Worm (Caenorhabditis elegans) whole organism, L1 larva: Measurements from ENCODE around the gene F19B6.10.

Experiments
- C34B4.2 ChIP-seq: sonication (generic microtip); optimal IDR thresholded peaks from 2 replicates; lab custom pipeline; 2017; ENCODE audit warnings: mild to moderate bottlenecking, missing genetic modification characterization, missing compliant biosample characterization
- Y116A8C.19 ChIP-seq: sonication (generic microtip); optimal IDR thresholded peaks from 2 replicates; lab custom pipeline; 2016; ENCODE audit warnings: missing compliant biosample characterization, missing genetic modification characterization, borderline replicate concordance
- aha-1 ChIP-seq: fragments of 150-350 bp; optimal IDR thresholded peaks from 2 replicates; lab custom pipeline; 2014; ENCODE audit warnings: missing biosample characterization, missing genetic modification characterization
- alr-1 ChIP-seq: fragments of 200-800 bp; sonication (Bioruptor generic); optimal IDR thresholded peaks from 2 replicates; lab custom pipeline; 2018; ENCODE audit warnings: borderline replicate concordance, mild to moderate bottlenecking, missing genetic modification characterization, missing compliant biosample characterization
- aly-2 ChIP-seq: fragments of 150-350 bp; optimal IDR thresholded peaks from 2 replicates; lab custom pipeline; 2014; ENCODE audit warnings: missing biosample characterization, missing genetic modification characterization
- ama-1 ChIP-seq: fragments of 150-350 bp; optimal IDR thresholded peaks from 2 replicates; lab custom pipeline; 2014
- ceh-63 ChIP-seq: fragments of 200-800 bp; sonication (Bioruptor generic); optimal IDR thresholded peaks from 2 replicates; lab custom pipeline; 2018; ENCODE audit warnings: mild to moderate bottlenecking, missing genetic modification characterization, missing compliant biosample characterization
- ceh-82 ChIP-seq, 3 experiments: fragments of 150-350 bp in 1 of 3; sonication (generic microtip) in 2 of 3; optimal IDR thresholded peaks; 2 replicates each; lab custom pipeline; 2014 to 2017; ENCODE audit warnings: missing biosample characterization in 3 of 3, missing genetic modification characterization in 3 of 3
- ceh-88 ChIP-seq: fragments of 200-800 bp; sonication (Bioruptor generic); IDR thresholded peaks from 2 replicates; pipeline ENCODE4 v1.3.6; 2022; ENCODE audit warnings: missing genetic modification characterization, missing compliant biosample characterization
- dsc-1 ChIP-seq: sonication (generic microtip); optimal IDR thresholded peaks from 2 replicates; lab custom pipeline; 2016; ENCODE audit warnings: mild to moderate bottlenecking, missing genetic modification characterization, missing compliant biosample characterization
- elt-2 ChIP-seq: sonication (generic microtip); optimal IDR thresholded peaks from 2 replicates; lab custom pipeline; 2016; ENCODE audit warnings: missing genetic modification characterization, mild to moderate bottlenecking, inconsistent platforms, missing compliant biosample characterization, missing genetic modification reagents
- ets-5 ChIP-seq: fragments of 200-800 bp; sonication (Bioruptor generic); IDR thresholded peaks from 2 replicates; pipeline ENCODE4 v1.3.6; 2022; ENCODE audit warnings: missing genetic modification characterization, missing compliant biosample characterization
- fkh-4 ChIP-seq: sonication (generic microtip); optimal IDR thresholded peaks from 2 replicates; lab custom pipeline; 2016; ENCODE audit warnings: missing compliant biosample characterization, missing genetic modification characterization, borderline replicate concordance
- fos-1 ChIP-seq: fragments of 150-350 bp; optimal IDR thresholded peaks from 2 replicates; lab custom pipeline; 2014; ENCODE audit warnings: missing biosample characterization, missing genetic modification characterization
- hlh-4 ChIP-seq: sonication (generic microtip); optimal IDR thresholded peaks from 2 replicates; lab custom pipeline; 2016; ENCODE audit warnings: mild to moderate bottlenecking, missing genetic modification characterization, missing compliant biosample characterization
- irx-1 ChIP-seq: sonication (generic microtip); optimal IDR thresholded peaks from 2 replicates; lab custom pipeline; 2016; ENCODE audit warnings: missing genetic modification characterization, missing compliant biosample characterization
- jun-1 ChIP-seq: fragments of 150-350 bp; optimal IDR thresholded peaks from 2 replicates; lab custom pipeline; 2014; ENCODE audit warnings: missing biosample characterization, missing genetic modification reagents, missing genetic modification characterization
- lin-13 ChIP-seq: fragments of 150-350 bp; optimal IDR thresholded peaks from 2 replicates; lab custom pipeline; 2014; ENCODE audit warnings: missing biosample characterization, missing genetic modification reagents, missing genetic modification characterization
- lin-39 ChIP-seq: fragments of 150-350 bp; optimal IDR thresholded peaks from 2 replicates; lab custom pipeline; 2014; ENCODE audit warnings: missing biosample characterization, missing genetic modification reagents, missing genetic modification characterization
- lsy-2 ChIP-seq, 2 experiments: fragments of 150-350 bp; optimal IDR thresholded peaks; 2 replicates each; lab custom pipeline; 2014; ENCODE audit warnings: missing biosample characterization in 2 of 2, missing genetic modification characterization in 2 of 2
- nhr-11 ChIP-seq: fragments of 150-350 bp; optimal IDR thresholded peaks from 2 replicates; lab custom pipeline; 2014; ENCODE audit warnings: missing biosample characterization, missing genetic modification characterization
- nhr-20 ChIP-seq: sonication (generic microtip); optimal IDR thresholded peaks from 2 replicates; lab custom pipeline; 2016; ENCODE audit warnings: mild to moderate bottlenecking, missing genetic modification characterization, missing compliant biosample characterization
- nhr-237 ChIP-seq: fragments of 150-350 bp; optimal IDR thresholded peaks from 2 replicates; lab custom pipeline; 2014; ENCODE audit warnings: missing biosample characterization, missing genetic modification characterization
- nhr-28 ChIP-seq: fragments of 150-350 bp; optimal IDR thresholded peaks from 2 replicates; lab custom pipeline; 2014; ENCODE audit warnings: missing biosample characterization, missing genetic modification characterization
- nhr-71 ChIP-seq: sonication (generic microtip); optimal IDR thresholded peaks from 2 replicates; lab custom pipeline; 2016; ENCODE audit warnings: mild to moderate bottlenecking, missing genetic modification characterization, moderate library complexity, missing compliant biosample characterization
- nhr-84 ChIP-seq: sonication (generic microtip); optimal IDR thresholded peaks from 2 replicates; lab custom pipeline; 2017; ENCODE audit warnings: missing biosample characterization, missing genetic modification characterization
- nhr-85 ChIP-seq: sonication (generic microtip); peaks from one replicate; lab custom pipeline; 2016; ENCODE audit warnings: missing genetic modification characterization, inconsistent platforms, missing compliant biosample characterization
- pag-3 ChIP-seq: sonication (generic microtip); optimal IDR thresholded peaks from 2 replicates; lab custom pipeline; 2017; ENCODE audit warnings: missing genetic modification characterization, mild to moderate bottlenecking, missing compliant biosample characterization, antibody characterized with exemption, borderline replicate concordance; ENCODE audit not compliant: insufficient read depth
- pax-3 ChIP-seq: fragments of 200-800 bp; sonication (Bioruptor generic); optimal IDR thresholded peaks from 2 replicates; lab custom pipeline; 2018; ENCODE audit warnings: mild to moderate bottlenecking, missing genetic modification characterization, moderate library complexity, missing compliant biosample characterization
- pqm-1 ChIP-seq: sonication (generic microtip); optimal IDR thresholded peaks from 3 replicates; lab custom pipeline; 2017; ENCODE audit warnings: missing biosample characterization, missing genetic modification characterization
- snpc-4 ChIP-seq: fragments of 150-350 bp; optimal IDR thresholded peaks from 2 replicates; lab custom pipeline; 2014; ENCODE audit warnings: missing biosample characterization, missing genetic modification characterization
- snu-23 ChIP-seq: sonication (generic microtip); optimal IDR thresholded peaks from 2 replicates; lab custom pipeline; 2016; ENCODE audit warnings: missing genetic modification characterization, missing compliant biosample characterization
- sptf-1 ChIP-seq: fragments of 150-350 bp; optimal IDR thresholded peaks from 2 replicates; lab custom pipeline; 2014; ENCODE audit warnings: missing biosample characterization, missing genetic modification characterization
- unc-62 ChIP-seq: fragments of 150-350 bp; optimal IDR thresholded peaks from 2 replicates; lab custom pipeline; 2014; ENCODE audit warnings: missing biosample characterization, missing genetic modification reagents, missing genetic modification characterization
- unc-86 ChIP-seq: sonication (generic microtip); optimal IDR thresholded peaks from 2 replicates; lab custom pipeline; 2016; ENCODE audit warnings: missing genetic modification characterization, missing compliant biosample characterization
- unc-98 ChIP-seq: fragments of 200-800 bp; sonication (Bioruptor generic); IDR thresholded peaks from 2 replicates; pipeline ENCODE4 v1.3.6; 2022; ENCODE audit warnings: missing genetic modification characterization, missing compliant biosample characterization
- zag-1 ChIP-seq: fragments of 150-350 bp; optimal IDR thresholded peaks from 2 replicates; lab custom pipeline; 2014; ENCODE audit warnings: missing biosample characterization, missing genetic modification characterization
- ztf-11 ChIP-seq, 2 experiments: sonication (generic microtip); optimal IDR thresholded peaks; 2 replicates each; lab custom pipeline; 2016 to 2017; ENCODE audit warnings: missing genetic modification characterization in 2 of 2, missing biosample characterization in 1 of 2, missing compliant biosample characterization in 1 of 2

F19B6.10 gene

ce11 chrIV:12371879-12372278 lies 34.9 kb downstream of the F19B6.10 start, which contains the start of gene wdr-46 (continued):
- TF ChIP-seq jun-1 (tag; lab: Kevin White, UChicago) (peak; percentile 83), sptf-1 (no peak)

ce11 chrIV:12376021-12376420 lies 39.0 kb downstream of the F19B6.10 start, which contains the start of gene atz-1:
Gene atz-1 (minus strand): TSS chrIV:12376121.
- no peak for TF ChIP-seq pax-3 (tag; lab: Kevin White, UChicago)
- TF ChIP-seq ztf-11 (tag; optimal IDR thresholded peaks at IDR 0.05; lab: Kevin White, UChicago), result no peak
- TF ChIP-seq aha-1 (tag; lab: Kevin White, UChicago), result no peak
- TF ChIP-seq ama-1 (lab: Kevin White, UChicago), result no peak
- no peak for TF ChIP-seq nhr-85 (tag; lab: Kevin White, UChicago)

ce11 chrIV:12378919-12379318 lies 41.9 kb downstream of the F19B6.10 start:
- TF ChIP-seq ceh-82 (tag; optimal IDR thresholded peaks at IDR 0.05; lab: Kevin White, UChicago) (no peak), elt-2 (tag; lab: Kevin White, UChicago) (peak; percentile 54), hlh-4 (tag; lab: Kevin White, UChicago) (no peak)

ce11 chrIV:12379784-12380183 lies 42.8 kb downstream of the F19B6.10 start, which contains the start of gene thn-1:
Gene thn-1 (plus strand): TSS chrIV:12380084.
- TF ChIP-seq dsc-1 (no peak), C34B4.2 (no peak), fos-1 (no peak), ets-5 (no peak), nhr-237 (tag; lab: Kevin White, UChicago) (no peak), lin-39 (tag; lab: Kevin White, UChicago) (no peak), fkh-4 (tag; lab: Kevin White, UChicago) (no peak), zag-1 (tag; lab: Kevin White, UChicago) (no peak), nhr-28 (tag; lab: Kevin White, UChicago) (no peak), Y116A8C.19 (tag; lab: Kevin White, UChicago) (no peak), irx-1 (tag; lab: Kevin White, UChicago) (no peak), pag-3 (tag; lab: Kevin White, UChicago) (no peak)
- TF ChIP-seq, all 84 proteins: peak for 0

- no peak for TF ChIP-seq nhr-84 (tag; lab: Kevin White, UChicago)
- no peak for TF ChIP-seq snpc-4
- TF ChIP-seq snu-23 (GFP tag; lab: Kevin White, UChicago), result no peak
- TF ChIP-seq ceh-88 (GFP tag; lab: Robert Waterston, UW), result no peak
- no peak for TF ChIP-seq lin-13 (GFP tag; lab: Kevin White, UChicago)
- no peak for TF ChIP-seq pqm-1 (tag; lab: Kevin White, UChicago)
These were observed 45.9 kb downstream of the F19B6.10 start, which contains the start of gene thn-2 for ce11 chrIV:12382864-12383263. Gene thn-2 (plus strand): TSS chrIV:12383170.

ce11 chrIV:12385061-12385460 lies 48.1 kb downstream of the F19B6.10 start, which contains the start of gene F28D1.6:
Gene F28D1.6 (minus strand): TSS chrIV:12385161.
- TF ChIP-seq pqm-1 (tag; lab: Kevin White, UChicago) (no peak), nhr-71 (no peak), ceh-82 (tag; optimal IDR thresholded peaks at IDR 0.05; lab: Kevin White, UChicago) (no peak), aly-2 (tag; lab: Kevin White, UChicago) (no peak), ceh-63 (GFP tag; lab: Kevin White, UChicago) (no peak), nhr-20 (tag; lab: Kevin White, UChicago) (no peak), unc-86 (tag; lab: Kevin White, UChicago) (no peak), nhr-11 (tag; lab: Kevin White, UChicago) (no peak), lsy-2 (tag; optimal IDR thresholded peaks at IDR 0.05; lab: Kevin White, UChicago) (no peak), zag-1 (tag; lab: Kevin White, UChicago) (no peak), lin-39 (tag; lab: Kevin White, UChicago) (no peak), hlh-4 (tag; lab: Kevin White, UChicago) (no peak), alr-1 (tag; lab: Kevin White, UChicago) (no peak), unc-98 (no peak), unc-62 (no peak)
